Worm (Caenorhabditis elegans): ENCODE results near the gene C38H2.3.

- no peak for TF ChIP-seq flt-1 (GFP tag; IDR thresholded peaks at IDR 0.05)
- no peak for TF ChIP-seq T22C8.4 (GFP tag; IDR thresholded peaks at IDR 0.05)
- TF ChIP-seq tab-1 (GFP tag; IDR thresholded peaks at IDR 0.05) = no peak
- no peak for TF ChIP-seq med-1 (GFP tag; optimal IDR thresholded peaks at IDR 0.05; ENCODE audit: insufficient read depth)
These were observed 50.3 kb downstream of the C38H2.3 start for ce11 chrIII:10336109-10336508.

Data from whole organism, midembryonic.